Fruit fly (Drosophila melanogaster) whole organism, adult: ENCODE data around the gene Plod.
A peak's percentile ranks its signal among the peaks of the same experiment; 100 is the strongest.

Experiments used
- CG12768 ChIP-seq: fragments of 200-800 bp; sonication (Bioruptor generic); optimal IDR thresholded peaks from 2 replicates; lab custom pipeline; 2017; ENCODE audit warnings: missing biosample characterization, missing genetic modification characterization, mild to moderate bottlenecking, moderate library complexity, missing genetic modification reagents
- CG14711 ChIP-seq: fragments of 200-800 bp; sonication (Bioruptor generic); optimal IDR thresholded peaks from 2 replicates; lab custom pipeline; 2018; ENCODE audit warnings: missing biosample characterization, mild to moderate bottlenecking, missing genetic modification characterization, moderate library complexity
- CG7045 ChIP-seq: fragments of 200-800 bp; sonication (Bioruptor generic); optimal IDR thresholded peaks from 2 replicates; lab custom pipeline; 2017; ENCODE audit warnings: missing biosample characterization, mild to moderate bottlenecking, missing genetic modification characterization
- Clk ChIP-seq: fragments of 200-800 bp; sonication (Bioruptor generic); optimal IDR thresholded peaks from 2 replicates; lab custom pipeline; 2017; ENCODE audit warnings: missing biosample characterization, missing genetic modification characterization
- Crg-1 ChIP-seq: fragments of 200-800 bp; sonication (Bioruptor generic); optimal IDR thresholded peaks from 2 replicates; lab custom pipeline; 2016; ENCODE audit warnings: missing biosample characterization, missing genetic modification characterization
- Hr96 ChIP-seq: fragments of 200-800 bp; sonication (Bioruptor generic); optimal IDR thresholded peaks from 2 replicates; lab custom pipeline; 2016; ENCODE audit warnings: missing biosample characterization, missing genetic modification characterization
- Mnt ChIP-seq: fragments of 200-800 bp; sonication (Bioruptor generic); optimal IDR thresholded peaks from 2 replicates; lab custom pipeline; 2016; ENCODE audit warnings: missing biosample characterization, mild to moderate bottlenecking, missing genetic modification characterization
- bab1 ChIP-seq: fragments of 200-800 bp; sonication (Bioruptor generic); optimal IDR thresholded peaks from 3 replicates; lab custom pipeline; 2019; ENCODE audit warnings: missing biosample characterization, mild to moderate bottlenecking, missing genetic modification characterization, moderate library complexity
- cic ChIP-seq: fragments of 200-800 bp; sonication (Bioruptor generic); optimal IDR thresholded peaks from 2 replicates; lab custom pipeline; 2017; ENCODE audit warnings: missing biosample characterization, mild to moderate bottlenecking, missing genetic modification characterization, moderate library complexity
- kay ChIP-seq: fragments of 200-800 bp; sonication (Bioruptor generic); peaks from one replicate; lab custom pipeline; 2016; ENCODE audit warnings: missing biosample characterization, missing genetic modification characterization, borderline replicate concordance
- pad ChIP-seq: fragments of 200-800 bp; sonication (Bioruptor generic); optimal IDR thresholded peaks from 3 replicates; lab custom pipeline; 2017; ENCODE audit warnings: missing biosample characterization, missing genetic modification characterization, mild to moderate bottlenecking, moderate library complexity, missing genetic modification reagents
- tj ChIP-seq: fragments of 200-800 bp; sonication (Bioruptor generic); optimal IDR thresholded peaks from 3 replicates; lab custom pipeline; 2017; ENCODE audit warnings: missing biosample characterization, mild to moderate bottlenecking, missing genetic modification characterization, moderate library complexity
- toe ChIP-seq: fragments of 200-800 bp; sonication (Bioruptor generic); optimal IDR thresholded peaks from 2 replicates; lab custom pipeline; 2016; ENCODE audit warnings: missing biosample characterization, missing genetic modification characterization

DNA sequence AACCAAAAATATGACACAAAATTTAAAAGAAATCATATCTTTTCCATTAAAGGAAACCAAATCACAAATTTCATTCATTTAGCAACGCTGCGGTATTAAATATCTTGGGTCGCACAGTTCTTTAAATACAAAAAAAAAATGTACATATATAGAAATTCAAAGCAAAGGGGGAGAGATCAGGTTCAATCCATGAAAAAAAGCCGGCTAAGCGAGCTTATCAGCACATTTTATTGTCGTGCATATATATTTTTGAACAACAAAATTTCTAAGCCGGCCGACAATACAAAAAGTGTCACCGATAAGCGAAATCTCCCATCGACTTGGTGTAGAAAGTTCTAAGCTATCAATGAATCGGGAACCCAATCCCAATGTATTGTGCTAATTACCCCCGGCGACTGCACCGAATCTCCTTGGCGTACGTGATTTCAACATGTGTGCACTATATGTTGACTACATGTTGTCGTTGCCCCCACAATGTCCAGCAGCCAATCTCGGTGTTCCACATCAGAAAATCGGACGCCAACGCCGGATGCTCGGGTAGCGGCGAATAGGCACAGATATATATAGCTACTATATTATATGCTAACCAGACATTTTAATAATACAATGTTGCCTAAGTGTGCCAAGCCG, 1.9 kb downstream of the Plod start:
- no peak for TF ChIP-seq kay (GFP tag; lab: Kevin White, UChicago)
- peak; percentile 96 for TF ChIP-seq tj (GFP tag; lab: Kevin White, UChicago)
- TF ChIP-seq CG14711 (tag; lab: Kevin White, UChicago): no peak
- no peak for TF ChIP-seq Mnt
- no peak for TF ChIP-seq cic (GFP tag; lab: Kevin White, UChicago)
- no peak for TF ChIP-seq bab1 (GFP tag; lab: Kevin White, UChicago)
- no peak for TF ChIP-seq Clk (GFP tag; lab: Kevin White, UChicago)
- TF ChIP-seq CG12768: no peak
- TF ChIP-seq pad (GFP tag; lab: Kevin White, UChicago): no peak
- no peak for TF ChIP-seq Hr96 (GFP tag; lab: Kevin White, UChicago)
- TF ChIP-seq toe (GFP tag; lab: Kevin White, UChicago): no peak
- TF ChIP-seq CG7045 (GFP tag; lab: Kevin White, UChicago): no peak
- TF ChIP-seq Crg-1 (GFP tag; lab: Kevin White, UChicago): no peak
